Worm (Caenorhabditis elegans) whole organism, L3 larva: ENCODE measurements around the gene ZK1067.4.

Experiments used
- ama-1 ChIP-seq: fragments of 150-350 bp; optimal IDR thresholded peaks from 2 replicates; lab custom pipeline; 2018
- elt-2 ChIP-seq: sonication (generic microtip); optimal IDR thresholded peaks from 2 replicates; lab custom pipeline; 2016; ENCODE audit warnings: missing genetic modification reagents, mild to moderate bottlenecking, missing genetic modification characterization, missing compliant biosample characterization
- mdl-1 ChIP-seq: fragments of 150-350 bp; optimal IDR thresholded peaks from 2 replicates; lab custom pipeline; 2014; ENCODE audit warnings: missing biosample characterization, missing genetic modification characterization
- nhr-11 ChIP-seq: fragments of 150-350 bp; optimal IDR thresholded peaks from 2 replicates; lab custom pipeline; 2014; ENCODE audit warnings: missing biosample characterization, missing genetic modification characterization
- nhr-67 ChIP-seq: fragments of 150-350 bp; optimal IDR thresholded peaks from 2 replicates; lab custom pipeline; 2014; ENCODE audit warnings: missing biosample characterization, missing genetic modification characterization
- pha-4 ChIP-seq: fragments of 150-350 bp; optimal IDR thresholded peaks from 2 replicates; lab custom pipeline; 2014; ENCODE audit warnings: missing biosample characterization, missing genetic modification reagents, missing genetic modification characterization
- pqm-1 ChIP-seq: fragments of 150-350 bp; optimal IDR thresholded peaks from 2 replicates; lab custom pipeline; 2017; ENCODE audit warnings: missing biosample characterization, missing genetic modification characterization, inconsistent platforms
- skn-1 ChIP-seq: fragments of 150-350 bp; optimal IDR thresholded peaks from 2 replicates; lab custom pipeline; 2014; ENCODE audit warnings: missing biosample characterization, missing genetic modification characterization
- unc-62 ChIP-seq: fragments of 150-350 bp; sonication (generic microtip); optimal IDR thresholded peaks from 4 replicates; lab custom pipeline; 2014; ENCODE audit warnings: missing biosample characterization, missing genetic modification reagents, missing genetic modification characterization

DNA sequence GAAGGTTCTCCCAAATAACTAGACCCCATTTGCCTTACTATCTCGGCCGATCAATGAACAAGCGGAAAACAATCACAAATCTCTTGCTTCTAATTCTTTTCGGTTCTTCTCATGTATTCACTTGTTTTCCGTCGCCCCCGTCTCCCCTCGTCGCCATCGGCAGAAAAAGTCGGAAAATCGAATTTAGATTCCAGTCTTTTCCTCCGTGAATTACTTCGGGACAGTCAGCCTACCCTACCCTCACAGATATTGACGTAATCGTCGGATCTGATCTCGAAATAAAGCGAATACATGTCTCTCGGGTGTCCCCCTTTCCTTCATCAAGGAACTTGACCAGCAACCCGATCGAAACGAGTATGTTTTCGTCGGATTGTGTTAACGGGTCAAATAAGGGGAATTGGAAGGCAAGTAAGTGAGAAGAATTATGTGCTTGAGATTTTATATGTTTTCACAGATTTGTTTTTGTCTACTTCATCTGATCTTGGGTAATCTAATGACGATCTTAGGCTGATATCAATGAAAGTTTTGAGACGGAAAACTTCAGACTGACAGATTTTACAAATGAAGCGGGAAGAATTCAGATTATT lies 19.6 kb upstream of the ZK1067.4 start:
- TF ChIP-seq unc-62 (GFP tag; lab: Kevin White, UChicago) (no peak), elt-2 (tag; lab: Kevin White, UChicago) (no peak), skn-1 (tag; lab: Kevin White, UChicago) (no peak), pha-4 (tag; lab: Kevin White, UChicago) (no peak), nhr-67 (tag; lab: Kevin White, UChicago) (no peak), pqm-1 (tag; lab: Kevin White, UChicago) (no peak), nhr-11 (tag; lab: Kevin White, UChicago) (no peak), mdl-1 (tag; lab: Kevin White, UChicago) (no peak), ama-1 (no peak)
